Worm (Caenorhabditis elegans) whole organism, young adult: ENCODE measurements around the gene sup-35.

Source experiments
- Y95B8A.8 ChIP-seq: fragments of 200-800 bp; sonication (Bioruptor generic); IDR thresholded peaks from 2 replicates; pipeline ENCODE4 v1.3.6; 2022; ENCODE audit warnings: missing genetic modification reagents, missing genetic modification characterization, missing compliant biosample characterization
- dox-1 ChIP-seq: fragments of 200-800 bp; sonication (Bioruptor generic); IDR thresholded peaks from 2 replicates; pipeline ENCODE4 v1.3.6; 2022; ENCODE audit warnings: missing genetic modification reagents, missing genetic modification characterization, missing compliant biosample characterization
- lir-1 ChIP-seq: fragments of 200-800 bp; sonication (Bioruptor generic); conservative IDR thresholded peaks from 2 replicates; pipeline ENCODE4 v1.3.6; 2022; ENCODE audit warnings: missing genetic modification reagents, missing genetic modification characterization, missing compliant biosample characterization
- nhr-27 ChIP-seq: fragments of 200-800 bp; sonication (Bioruptor generic); optimal IDR thresholded peaks from 2 replicates; lab custom pipeline; 2018; ENCODE audit warnings: mild to moderate bottlenecking, missing genetic modification characterization, moderate library complexity, missing compliant biosample characterization
- pha-4 ChIP-seq: fragments of 150-350 bp; sonication (generic microtip); optimal IDR thresholded peaks from 2 replicates; lab custom pipeline; 2014; ENCODE audit warnings: missing biosample characterization, missing genetic modification reagents, missing genetic modification characterization
- xnd-1 ChIP-seq: sonication (generic microtip); optimal IDR thresholded peaks from 2 replicates; lab custom pipeline; 2016; ENCODE audit warnings: missing genotype, missing genetic modification reagents, missing genetic modification characterization, missing compliant biosample characterization

- TF ChIP-seq xnd-1 (tag; lab: Kevin White, UChicago) (no peak), lir-1 (GFP tag; lab: Robert Waterston, UW) (no peak), Y95B8A.8 (GFP tag; lab: Robert Waterston, UW) (no peak), dox-1 (GFP tag; lab: Robert Waterston, UW) (peak; percentile 83), nhr-27 (no peak), pha-4 (no peak)
Measured at ce11 chrIII:11110756-11111155, 8.3 kb downstream of the sup-35 start.
